Worm (Caenorhabditis elegans): ENCODE measurements around the gene M01H9.5.

ce11 chrIV:4437825-4438224, 27.5 kb upstream of the M01H9.5 start:
- TF ChIP-seq ama-1 (optimal IDR thresholded peaks at IDR 0.05) (no peak), ztf-11 (tag; optimal IDR thresholded peaks at IDR 0.05) (no peak), snpc-4 (tag; optimal IDR thresholded peaks at IDR 0.05) (no peak), fkh-8 (tag; optimal IDR thresholded peaks at IDR 0.05) (no peak), sup-37 (GFP tag; optimal IDR thresholded peaks at IDR 0.05) (no peak), hlh-4 (tag; optimal IDR thresholded peaks at IDR 0.05) (no peak), nhr-12 (tag; optimal IDR thresholded peaks at IDR 0.05) (no peak), ets-5 (GFP tag; IDR thresholded peaks at IDR 0.05) (no peak), elt-2 (tag; optimal IDR thresholded peaks at IDR 0.05) (no peak), ztf-4 (tag; optimal IDR thresholded peaks at IDR 0.05) (no peak), nhr-71 (tag; optimal IDR thresholded peaks at IDR 0.05) (no peak), alr-1 (tag; optimal IDR thresholded peaks at IDR 0.05; ENCODE audit: borderline replicate concordance) (no peak), mep-1 (tag; optimal IDR thresholded peaks at IDR 0.05) (no peak)

Data from whole organism, L1 larva.